Worm (Caenorhabditis elegans): ENCODE data around the gene lgc-47.

DNA sequence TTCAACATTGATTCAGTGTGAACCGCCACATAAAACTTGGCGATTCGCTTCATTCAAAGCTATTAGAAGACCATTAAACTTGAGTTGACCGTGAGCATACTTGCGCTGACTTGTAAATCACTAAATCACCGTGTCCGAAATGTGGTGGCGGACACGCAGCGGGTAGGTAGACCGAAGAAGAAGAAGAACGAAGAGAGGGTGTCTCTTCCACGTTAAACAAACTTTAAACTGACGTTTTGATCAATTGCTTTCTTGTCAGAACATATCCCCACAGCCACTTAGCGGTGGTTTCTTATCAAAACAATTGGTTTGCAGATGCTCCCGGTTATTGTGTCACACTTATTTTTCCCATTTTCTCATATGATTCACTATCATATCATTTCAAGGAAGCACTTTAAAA, 36.1 kb upstream of the lgc-47 start:
- TF ChIP-seq mab-9 (GFP tag; IDR thresholded peaks at IDR 0.05), result no peak
- no peak for TF ChIP-seq hlh-17 (GFP tag; optimal IDR thresholded peaks at IDR 0.05; ENCODE audit: borderline replicate concordance)
- TF ChIP-seq rnt-1 (tag; optimal IDR thresholded peaks at IDR 0.05), result peak; percentile 46
- TF ChIP-seq nhr-11 (tag; optimal IDR thresholded peaks at IDR 0.05), result no peak
- no peak for TF ChIP-seq hpl-2 (GFP tag; optimal IDR thresholded peaks at IDR 0.05)
- no peak for TF ChIP-seq egl-27 (tag; optimal IDR thresholded peaks at IDR 0.05)
- TF ChIP-seq F16B12.6 (tag; optimal IDR thresholded peaks at IDR 0.05), result no peak
- no peak for TF ChIP-seq fkh-10 (GFP tag; optimal IDR thresholded peaks at IDR 0.05)
- TF ChIP-seq unc-62 (GFP tag; optimal IDR thresholded peaks at IDR 0.05), result no peak

Data from whole organism, L1 larva.